Fruit fly (Drosophila melanogaster): Measurements from ENCODE around the gene CG13144.

DNA sequence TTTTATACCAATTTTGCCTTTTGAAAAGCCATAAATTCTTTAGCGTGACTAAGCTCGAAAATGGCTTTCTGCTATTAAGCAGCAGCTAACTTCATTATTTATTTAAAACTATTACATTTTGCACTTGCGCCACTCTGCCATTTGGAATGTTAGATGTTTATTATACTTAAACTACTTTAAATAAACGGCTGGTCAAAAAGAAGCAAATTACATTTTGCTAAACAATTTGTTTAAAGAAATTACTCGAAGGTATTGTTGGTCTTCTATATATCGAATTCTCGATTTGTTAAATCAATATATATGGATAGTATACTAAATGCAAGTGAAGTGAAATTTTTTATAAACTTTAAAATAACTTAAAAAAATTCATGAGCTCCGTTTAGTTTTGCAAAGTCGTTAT lies 39.0 kb downstream of the CG13144 start, which contains the start of gene ppk10:
- TF ChIP-seq CG9705 (GFP tag; optimal IDR thresholded peaks at IDR 0.05), result no peak
- no peak for TF ChIP-seq Dfd (GFP tag; optimal IDR thresholded peaks at IDR 0.05)
- no peak for TF ChIP-seq N (GFP tag; optimal IDR thresholded peaks at IDR 0.05)
- TF ChIP-seq Hr78 (GFP tag; optimal IDR thresholded peaks at IDR 0.05), result no peak
- no peak for TF ChIP-seq h (GFP tag; optimal IDR thresholded peaks at IDR 0.05)
- TF ChIP-seq br (GFP tag; optimal IDR thresholded peaks at IDR 0.05), result no peak
- no peak for TF ChIP-seq pan (optimal IDR thresholded peaks at IDR 0.05)
- no peak for TF ChIP-seq usp (GFP tag; optimal IDR thresholded peaks at IDR 0.05)
- TF ChIP-seq Mio (GFP tag; optimal IDR thresholded peaks at IDR 0.05), result no peak
- no peak for TF ChIP-seq dsf (GFP tag; optimal IDR thresholded peaks at IDR 0.05; ENCODE audit: borderline replicate concordance)
- TF ChIP-seq Rel (GFP tag; optimal IDR thresholded peaks at IDR 0.05), result no peak
- TF ChIP-seq Rel (tag; optimal IDR thresholded peaks at IDR 0.05), result no peak
- no peak for TF ChIP-seq woc (GFP tag; optimal IDR thresholded peaks at IDR 0.05)
- TF ChIP-seq Vsx2 (GFP tag; optimal IDR thresholded peaks at IDR 0.05; ENCODE audit: partially characterized antibody), result no peak
